Worm (Caenorhabditis elegans) whole organism, L3 larva: ENCODE data around the gene hum-4.

Experiments
- ceh-82 ChIP-seq: fragments of 150-350 bp; optimal IDR thresholded peaks from 2 replicates; lab custom pipeline; 2014; ENCODE audit warnings: missing biosample characterization, missing genetic modification characterization
- ceh-9 ChIP-seq: sonication (generic microtip); optimal IDR thresholded peaks from 2 replicates; lab custom pipeline; 2018; ENCODE audit warnings: missing biosample characterization, missing genetic modification characterization
- egl-5 ChIP-seq: fragments of 150-350 bp; optimal IDR thresholded peaks from 2 replicates; lab custom pipeline; 2017; ENCODE audit warnings: missing biosample characterization, missing genetic modification reagents, missing genetic modification characterization, inconsistent platforms
- elt-3 ChIP-seq, 3 experiments: fragments of 150-350 bp in 1 of 3; sonication (generic microtip) in 2 of 3; optimal IDR thresholded peaks; 2 replicates in 2 of 3; 4 replicates in 1 of 3; lab custom pipeline; 2014 to 2017; ENCODE audit warnings: missing biosample characterization in 3 of 3, missing genetic modification characterization in 3 of 3
- fkh-10 ChIP-seq: sonication (generic microtip); optimal IDR thresholded peaks from 2 replicates; lab custom pipeline; 2017; ENCODE audit warnings: missing biosample characterization, missing genetic modification reagents, missing genetic modification characterization
- jun-1 ChIP-seq: fragments of 150-350 bp; optimal IDR thresholded peaks from 2 replicates; lab custom pipeline; 2014; ENCODE audit warnings: missing biosample characterization, missing genetic modification reagents, missing genetic modification characterization
- lin-15B ChIP-seq: fragments of 150-350 bp; optimal IDR thresholded peaks from 2 replicates; lab custom pipeline; 2014; ENCODE audit warnings: missing biosample characterization, missing genetic modification characterization
- mdl-1 ChIP-seq: fragments of 150-350 bp; optimal IDR thresholded peaks from 2 replicates; lab custom pipeline; 2014; ENCODE audit warnings: missing biosample characterization, missing genetic modification characterization
- nfya-1 ChIP-seq: sonication (generic microtip); optimal IDR thresholded peaks from 2 replicates; lab custom pipeline; 2017; ENCODE audit warnings: missing genetic modification characterization, mild to moderate bottlenecking, missing compliant biosample characterization, antibody characterized with exemption, moderate library complexity; ENCODE audit not compliant: insufficient read depth
- nhr-23 ChIP-seq: fragments of 150-350 bp; optimal IDR thresholded peaks from 2 replicates; lab custom pipeline; 2014; ENCODE audit warnings: missing biosample characterization, missing genetic modification reagents, missing genetic modification characterization
- nhr-237 ChIP-seq: fragments of 150-350 bp; optimal IDR thresholded peaks from 2 replicates; lab custom pipeline; 2014; ENCODE audit warnings: missing biosample characterization, missing genetic modification characterization
- nhr-25 ChIP-seq: sonication (generic microtip); optimal IDR thresholded peaks from 2 replicates; lab custom pipeline; 2017; ENCODE audit warnings: missing biosample characterization, missing genetic modification characterization
- nhr-76 ChIP-seq: fragments of 150-350 bp; sonication (generic microtip); optimal IDR thresholded peaks from 5 replicates; lab custom pipeline; 2014; ENCODE audit warnings: missing biosample characterization, missing genetic modification characterization
- snpc-4 ChIP-seq: fragments of 150-350 bp; optimal IDR thresholded peaks from 2 replicates; lab custom pipeline; 2014; ENCODE audit warnings: missing biosample characterization, missing genetic modification characterization

ce11 chrX:11405908-11406307 lies 27.5 kb downstream of the hum-4 start, which contains the start of gene slo-2:
- TF ChIP-seq fkh-10: no peak
- TF ChIP-seq elt-3 (tag; optimal IDR thresholded peaks at IDR 0.05; lab: Kevin White, UChicago): no peak
- TF ChIP-seq lin-15B: no peak
- no peak for TF ChIP-seq nfya-1
- TF ChIP-seq nhr-76 (tag; lab: Kevin White, UChicago): no peak
- no peak for TF ChIP-seq egl-5 (tag; lab: Kevin White, UChicago)
- no peak for TF ChIP-seq nhr-23 (tag; lab: Kevin White, UChicago)
- TF ChIP-seq snpc-4 (tag; lab: Kevin White, UChicago): no peak
- no peak for TF ChIP-seq ceh-82 (tag; lab: Kevin White, UChicago)
- TF ChIP-seq nhr-237 (tag; lab: Kevin White, UChicago): no peak
- TF ChIP-seq jun-1 (tag; lab: Kevin White, UChicago): no peak
- TF ChIP-seq mdl-1: no peak
- TF ChIP-seq ceh-9 (tag; lab: Kevin White, UChicago): no peak
- no peak for TF ChIP-seq nhr-25
